Worm (Caenorhabditis elegans): ENCODE results near the gene T11F9.14.

The T11F9.14 gene

DNA sequence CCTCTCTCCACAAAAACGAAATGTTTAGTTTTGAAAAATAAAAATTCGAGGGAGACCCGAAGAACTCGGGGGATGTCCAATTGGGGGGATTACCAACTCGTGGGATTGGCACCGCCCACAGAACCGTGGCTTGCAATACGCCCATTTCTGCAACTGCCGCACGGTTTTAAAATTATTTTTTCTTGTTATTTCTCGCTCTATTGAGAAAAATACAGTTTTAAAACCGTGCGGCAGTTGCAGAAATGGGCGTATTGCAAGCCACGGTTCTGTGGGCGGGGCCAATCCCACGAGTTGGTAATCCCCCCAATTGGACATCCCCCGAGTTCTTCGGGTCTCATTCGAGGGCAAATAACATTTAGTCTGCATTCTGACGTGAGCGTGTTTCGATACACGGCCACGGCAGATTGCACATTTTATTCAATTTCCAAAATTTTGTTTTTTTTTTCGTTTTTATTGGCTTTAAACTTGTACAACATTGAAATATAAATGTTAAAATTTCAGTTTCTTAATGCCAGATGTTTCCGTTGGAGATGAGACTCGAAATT, 24.3 kb upstream of the T11F9.14 start, which contains the start of the genes C55A6.1 and C55A6.10:
Gene C55A6.1, minus strand, starts transcription at position 116 of the 545 bp plus-strand sequence.
Gene C55A6.10, plus strand, starts transcription at position 495 of the 545 bp plus-strand sequence.
- TF ChIP-seq cebp-1 (GFP tag; IDR thresholded peaks at IDR 0.05) (0 out of 2 replicates have a peak, but pooled peaks have one; percentile 32), cebp-1 (tag; optimal IDR thresholded peaks at IDR 0.05) (peak; percentile 79), B0035.1 (tag; optimal IDR thresholded peaks at IDR 0.05) (peak; percentile 35), madf-6 (GFP tag; IDR thresholded peaks at IDR 0.05) (peak; percentile 71), ztf-18 (tag; optimal IDR thresholded peaks at IDR 0.05) (peak; percentile 86), pbrm-1 (GFP tag; IDR thresholded peaks at IDR 0.05) (peak; percentile 93), tbp1 (GFP tag; optimal IDR thresholded peaks at IDR 0.05) (peak; percentile 51), attf-3 (GFP tag; conservative IDR thresholded peaks at IDR 0.05) (peak; percentile 69), nhr-80 (tag; optimal IDR thresholded peaks at IDR 0.05) (peak; percentile 70), Y56A3A.18 (GFP tag; IDR thresholded peaks at IDR 0.05) (peak; percentile 70; the same call in 1 of the 2 replicates), hmg-1.2 (GFP tag; IDR thresholded peaks at IDR 0.05) (peak; percentile 64; the same call in 1 of the 2 replicates), F33H1.4 (GFP tag; IDR thresholded peaks at IDR 0.05) (peak; percentile 64), snpc-1.3 (tag; optimal IDR thresholded peaks at IDR 0.05; ENCODE audit: insufficient read depth) (peak; percentile 46), madf-8 (GFP tag; conservative IDR thresholded peaks at IDR 0.05) (peak; percentile 42; the same call in 1 of the 2 replicates), die-1 (tag; optimal IDR thresholded peaks at IDR 0.05) (peak; percentile 15), D2030.7 (GFP tag; IDR thresholded peaks at IDR 0.05) (peak; percentile 93), B0019.2 (GFP tag; conservative IDR thresholded peaks at IDR 0.05) (peak; percentile 72; the same call in 1 of the 2 replicates), lin-26 (GFP tag; IDR thresholded peaks at IDR 0.05) (0 out of 2 replicates have a peak, but pooled peaks have one; percentile 54), bed-2 (GFP tag; IDR thresholded peaks at IDR 0.05) (peak; percentile 50; the same call in 1 of the 2 replicates), madf-3 (GFP tag; IDR thresholded peaks at IDR 0.05) (peak; percentile 64; the same call in 1 of the 2 replicates), Y95B8A.8 (GFP tag; IDR thresholded peaks at IDR 0.05) (peak; percentile 78; the same call in 1 of the 2 replicates), attf-6 (GFP tag; IDR thresholded peaks at IDR 0.05) (peak; percentile 76), madf-10 (tag; optimal IDR thresholded peaks at IDR 0.05) (peak; percentile 73), ztf-26 (tag; optimal IDR thresholded peaks at IDR 0.05) (peak; percentile 51), nfyb-1 (GFP tag; IDR thresholded peaks at IDR 0.05) (peak; percentile 97), aptf-2 (GFP tag; conservative IDR thresholded peaks at IDR 0.05) (0 out of 2 replicates have a peak, but pooled peaks have one; percentile 25), egl-44 (GFP tag; IDR thresholded peaks at IDR 0.05) (peak; percentile 65; the same call in 1 of the 2 replicates), ceh-27 (GFP tag; optimal IDR thresholded peaks at IDR 0.05) (peak; percentile 72), Y79H2A.3 (GFP tag; conservative IDR thresholded peaks at IDR 0.05) (peak; percentile 70; the same call in 1 of the 2 replicates), efl-1 (GFP tag; optimal IDR thresholded peaks at IDR 0.05) (peak; percentile 23), C17E4.6 (GFP tag; IDR thresholded peaks at IDR 0.05) (peak; percentile 67), rcor-1 (GFP tag; IDR thresholded peaks at IDR 0.05) (peak; percentile 80), egrh-3 (GFP tag; IDR thresholded peaks at IDR 0.05) (peak; percentile 69; the same call in 1 of the 2 replicates), dpl-1 (GFP tag; optimal IDR thresholded peaks at IDR 0.05) (peak; percentile 31), lin-40 (tag; optimal IDR thresholded peaks at IDR 0.05) (peak; percentile 89), lsl-1 (GFP tag; optimal IDR thresholded peaks at IDR 0.05) (peak; percentile 61), ceh-100 (GFP tag; IDR thresholded peaks at IDR 0.05) (peak; percentile 97), snpc-4 (GFP tag; optimal IDR thresholded peaks at IDR 0.05) (peak; percentile 51), snpc-4 (tag; optimal IDR thresholded peaks at IDR 0.05) (peak in 3 of 4 experiments; percentile 65 to 77 (median 75)), snpc-3.4 (tag; optimal IDR thresholded peaks at IDR 0.05) (peak; percentile 69), lin-35 (GFP tag; optimal IDR thresholded peaks at IDR 0.05) (peak in 1 of 3 experiments; percentile 66), ztf-6 (GFP tag; IDR thresholded peaks at IDR 0.05) (0 out of 2 replicates have a peak, but pooled peaks have one; percentile 17), snpc-1.1 (tag; optimal IDR thresholded peaks at IDR 0.05; ENCODE audit: insufficient read depth) (peak; percentile 21), chd-7 (tag; optimal IDR thresholded peaks at IDR 0.05) (peak; percentile 50), Y53G8AR.9 (GFP tag; conservative IDR thresholded peaks at IDR 0.05) (peak; percentile 70; the same call in 1 of the 2 replicates), let-607 (tag; optimal IDR thresholded peaks at IDR 0.05) (peak in 1 of 2 experiments; percentile 29)
